Fruit fly (Drosophila melanogaster) whole organism, embryonic: ENCODE results near the gene CG34171.

Source experiments
- CG17359 ChIP-seq: fragments of 200-800 bp; sonication (Bioruptor generic); optimal IDR thresholded peaks from 3 replicates; lab custom pipeline; 2018; ENCODE audit warnings: missing biosample characterization, mild to moderate bottlenecking, missing genetic modification characterization, moderate library complexity
- CG30431 ChIP-seq: fragments of 200-800 bp; sonication (Bioruptor generic); optimal IDR thresholded peaks from 2 replicates; lab custom pipeline; 2017; ENCODE audit warnings: missing biosample characterization, missing genetic modification characterization
- CG9437 ChIP-seq: fragments of 200-800 bp; sonication (Bioruptor generic); optimal IDR thresholded peaks from 2 replicates; lab custom pipeline; 2018; ENCODE audit warnings: missing biosample characterization, mild to moderate bottlenecking, missing genetic modification characterization
- D19B ChIP-seq: fragments of 200-800 bp; sonication (Bioruptor generic); optimal IDR thresholded peaks from 2 replicates; lab custom pipeline; 2017; ENCODE audit warnings: missing biosample characterization, mild to moderate bottlenecking, missing genetic modification characterization
- Dip2 ChIP-seq: fragments of 200-800 bp; sonication (Bioruptor generic); IDR thresholded peaks from 2 replicates; pipeline ENCODE4 v1.3.6; 2022; ENCODE audit warnings: missing biosample characterization, missing genetic modification characterization
- Lim3 ChIP-seq: fragments of 200-800 bp; sonication (Bioruptor generic); IDR thresholded peaks from 2 replicates; pipeline ENCODE4 v1.3.6; 2022; ENCODE audit warnings: missing biosample characterization, missing genetic modification characterization
- MTF-1 ChIP-seq: fragments of 200-800 bp; sonication (Bioruptor generic); optimal IDR thresholded peaks from 2 replicates; lab custom pipeline; 2018; ENCODE audit warnings: missing biosample characterization, mild to moderate bottlenecking, missing genetic modification characterization, borderline replicate concordance
- gcm2 ChIP-seq: fragments of 200-800 bp; sonication (Bioruptor generic); optimal IDR thresholded peaks from 2 replicates; lab custom pipeline; 2016; ENCODE audit warnings: missing biosample characterization, missing genetic modification characterization
- lilli ChIP-seq: fragments of 200-800 bp; sonication (Bioruptor generic); optimal IDR thresholded peaks from 3 replicates; lab custom pipeline; 2016; ENCODE audit warnings: missing biosample characterization, missing genetic modification characterization

dm6 chr2L:18389987-18390386 lies 11.6 kb downstream of the CG34171 start:
- TF ChIP-seq Lim3 (GFP tag; lab: Robert Waterston, UW) (no peak), MTF-1 (GFP tag; lab: Kevin White, UChicago) (no peak), CG17359 (no peak), Dip2 (GFP tag; lab: Robert Waterston, UW) (no peak), lilli (GFP tag; lab: Kevin White, UChicago) (no peak), D19B (GFP tag; lab: Kevin White, UChicago) (no peak), gcm2 (GFP tag; lab: Kevin White, UChicago) (no peak), CG30431 (no peak), CG9437 (GFP tag; lab: Kevin White, UChicago) (no peak)
